Fruit fly (Drosophila melanogaster): Measurements from ENCODE around the gene FucTB.

dm6 chr2L:9467392-9467791 lies 36.5 kb upstream of the FucTB start:
- TF ChIP-seq cnc (optimal IDR thresholded peaks at IDR 0.05) (no peak), ovo (GFP tag; optimal IDR thresholded peaks at IDR 0.05) (no peak), CG11617 (GFP tag; optimal IDR thresholded peaks at IDR 0.05) (no peak)
